Worm (Caenorhabditis elegans) whole organism, L4 larva: Measurements from ENCODE around the gene idpp-16.

Experiments used
- D1046.2 ChIP-seq: fragments of 200-800 bp; sonication (Bioruptor generic); IDR thresholded peaks from 2 replicates; pipeline ENCODE4 v1.3.6; 2022; ENCODE audit warnings: missing genetic modification characterization, missing compliant biosample characterization
- F26F4.8 ChIP-seq: fragments of 200-800 bp; sonication (Bioruptor generic); conservative IDR thresholded peaks from 2 replicates; pipeline ENCODE4 v1.3.6; 2022; ENCODE audit warnings: missing genetic modification characterization, missing compliant biosample characterization
- ceh-20 ChIP-seq: fragments of 200-800 bp; sonication (Bioruptor generic); IDR thresholded peaks from 2 replicates; pipeline ENCODE4 v1.3.6; 2022; ENCODE audit warnings: missing genetic modification reagents, missing genetic modification characterization, missing compliant biosample characterization
- fkh-10 ChIP-seq: fragments of 150-350 bp; optimal IDR thresholded peaks from 2 replicates; lab custom pipeline; 2014; ENCODE audit warnings: missing biosample characterization, missing genetic modification reagents, missing genetic modification characterization
- hmg-1.1 ChIP-seq: fragments of 200-800 bp; sonication (Bioruptor generic); IDR thresholded peaks from 2 replicates; pipeline ENCODE4 v1.3.6; 2022; ENCODE audit warnings: missing genetic modification reagents, missing genetic modification characterization, missing compliant biosample characterization
- nhr-11 ChIP-seq: fragments of 150-350 bp; optimal IDR thresholded peaks from 2 replicates; lab custom pipeline; 2014; ENCODE audit warnings: missing biosample characterization, missing genetic modification characterization

DNA sequence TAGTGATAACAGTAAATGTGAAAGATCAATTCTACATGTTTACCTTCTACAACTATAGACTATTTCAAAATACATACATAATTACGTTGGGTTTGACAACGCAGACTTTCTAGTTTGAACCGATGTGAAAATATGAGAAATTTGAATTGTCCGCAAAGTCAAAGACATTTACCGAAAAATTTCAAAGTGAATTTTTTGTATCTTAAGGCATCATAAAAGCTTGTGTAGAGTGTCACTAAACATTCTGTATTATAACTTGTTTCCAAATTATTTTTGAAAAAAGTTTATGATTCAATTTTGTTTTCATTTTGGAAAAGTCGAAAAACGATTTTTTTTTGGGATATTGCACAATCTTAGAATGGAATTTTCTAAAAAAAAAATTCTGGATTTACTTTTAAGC is 29.3 kb upstream of the idpp-16 start:
- TF ChIP-seq D1046.2 (no peak), fkh-10 (GFP tag; lab: Kevin White, UChicago) (no peak), F26F4.8 (GFP tag; lab: Robert Waterston, UW) (no peak), hmg-1.1 (GFP tag; lab: Robert Waterston, UW) (no peak), ceh-20 (GFP tag; lab: Robert Waterston, UW) (no peak), nhr-11 (tag; lab: Kevin White, UChicago) (no peak)
